Worm (Caenorhabditis elegans) whole organism, young adult: ENCODE measurements around the gene R11F4.1.
A peak's percentile ranks its signal among the peaks of the same experiment; 100 is the strongest.

ENCODE experiments used
- B0019.2 ChIP-seq: fragments of 200-800 bp; sonication (Bioruptor generic); conservative IDR thresholded peaks from 2 replicates; pipeline ENCODE4 v1.3.6; 2022; ENCODE audit warnings: missing genetic modification reagents, missing genetic modification characterization, missing compliant biosample characterization
- F10E7.11 ChIP-seq: sonication (generic microtip); optimal IDR thresholded peaks from 2 replicates; lab custom pipeline; 2017; ENCODE audit warnings: mild to moderate bottlenecking, missing genetic modification characterization, moderate library complexity, missing compliant biosample characterization
- F23B12.7 ChIP-seq: sonication (generic microtip); optimal IDR thresholded peaks from 2 replicates; lab custom pipeline; 2017; ENCODE audit warnings: missing genetic modification characterization, mild to moderate bottlenecking, missing compliant biosample characterization, antibody characterized with exemption, moderate library complexity; ENCODE audit not compliant: insufficient read depth
- F33H1.4 ChIP-seq: fragments of 200-800 bp; sonication (Bioruptor generic); IDR thresholded peaks from 2 replicates; pipeline ENCODE4 v1.3.6; 2022; ENCODE audit warnings: missing genetic modification reagents, missing genetic modification characterization, missing compliant biosample characterization
- F37B4.10 ChIP-seq: fragments of 200-800 bp; sonication (Bioruptor generic); IDR thresholded peaks from 2 replicates; pipeline ENCODE4 v1.3.6; 2022; ENCODE audit warnings: missing genetic modification characterization, missing compliant biosample characterization
- F57C9.4 ChIP-seq: sonication (generic microtip); optimal IDR thresholded peaks from 2 replicates; lab custom pipeline; 2017; ENCODE audit warnings: mild to moderate bottlenecking, missing genetic modification characterization, missing compliant biosample characterization
- Y53F4B.3 ChIP-seq: fragments of 200-800 bp; sonication (Bioruptor generic); IDR thresholded peaks from 2 replicates; pipeline ENCODE4 v1.3.6; 2022; ENCODE audit warnings: missing genetic modification reagents, missing genetic modification characterization, missing compliant biosample characterization
- Y56A3A.18 ChIP-seq: fragments of 200-800 bp; sonication (Bioruptor generic); IDR thresholded peaks from 2 replicates; pipeline ENCODE4 v1.3.6; 2022; ENCODE audit warnings: missing genetic modification reagents, missing genetic modification characterization, missing compliant biosample characterization
- Y95B8A.8 ChIP-seq: fragments of 200-800 bp; sonication (Bioruptor generic); IDR thresholded peaks from 2 replicates; pipeline ENCODE4 v1.3.6; 2022; ENCODE audit warnings: missing genetic modification reagents, missing genetic modification characterization, missing compliant biosample characterization
- ZK185.1 ChIP-seq: sonication (generic microtip); optimal IDR thresholded peaks from 2 replicates; lab custom pipeline; 2016; ENCODE audit warnings: mild to moderate bottlenecking, missing genetic modification characterization, missing compliant biosample characterization; ENCODE audit not compliant: poor library complexity, severe bottlenecking
- ama-1 ChIP-seq, 3 experiments: fragments of 150-350 bp in 1 of 3; sonication (generic microtip) in 2 of 3; optimal IDR thresholded peaks; 2 replicates each; lab custom pipeline; 2014 to 2018; ENCODE audit warnings: missing biosample characterization in 2 of 3, missing genetic modification characterization in 2 of 3, missing genetic modification reagents in 2 of 3
- aptf-2 ChIP-seq: fragments of 200-800 bp; sonication (Bioruptor generic); conservative IDR thresholded peaks from 2 replicates; pipeline ENCODE4 v1.3.6; 2022; ENCODE audit warnings: missing genetic modification reagents, missing genetic modification characterization, missing compliant biosample characterization
- aptf-3 ChIP-seq: fragments of 200-800 bp; sonication (Bioruptor generic); IDR thresholded peaks from 2 replicates; pipeline ENCODE4 v1.3.6; 2022; ENCODE audit warnings: missing genetic modification characterization, missing compliant biosample characterization
- athp-1 ChIP-seq: sonication (generic microtip); optimal IDR thresholded peaks from 2 replicates; lab custom pipeline; 2017; ENCODE audit warnings: mild to moderate bottlenecking, missing genetic modification characterization, missing compliant biosample characterization
- attf-6 ChIP-seq: fragments of 200-800 bp; sonication (Bioruptor generic); IDR thresholded peaks from 2 replicates; pipeline ENCODE4 v1.3.6; 2022; ENCODE audit warnings: missing genetic modification reagents, missing genetic modification characterization, missing compliant biosample characterization
- bed-2 ChIP-seq: fragments of 200-800 bp; sonication (Bioruptor generic); IDR thresholded peaks from 2 replicates; pipeline ENCODE4 v1.3.6; 2022; ENCODE audit warnings: missing genetic modification reagents, missing genetic modification characterization, missing compliant biosample characterization
- cebp-1 ChIP-seq, 2 experiments: fragments of 200-800 bp in 1 of 2; sonication (Bioruptor generic) in 1 of 2; sonication (generic microtip) in 1 of 2; IDR thresholded peaks in 1 of 2; optimal IDR thresholded peaks in 1 of 2; 2 replicates each; pipeline versions ENCODE4 v1.3.6 to Lab custom; 2017 to 2022; ENCODE audit warnings: missing compliant biosample characterization in 2 of 2, missing genetic modification characterization in 2 of 2, mild to moderate bottlenecking in 1 of 2, missing genetic modification reagents in 1 of 2, moderate library complexity in 1 of 2
- ceh-100 ChIP-seq: fragments of 200-800 bp; sonication (Bioruptor generic); IDR thresholded peaks from 2 replicates; pipeline ENCODE4 v1.3.6; 2022; ENCODE audit warnings: missing genetic modification reagents, missing genetic modification characterization, missing compliant biosample characterization
- ceh-27 ChIP-seq: fragments of 200-800 bp; sonication (Bioruptor generic); optimal IDR thresholded peaks from 2 replicates; lab custom pipeline; 2018; ENCODE audit warnings: mild to moderate bottlenecking, missing genetic modification characterization, moderate library complexity, missing compliant biosample characterization
- ceh-79 ChIP-seq: sonication (generic microtip); optimal IDR thresholded peaks from 2 replicates; lab custom pipeline; 2017; ENCODE audit warnings: mild to moderate bottlenecking, missing genetic modification characterization, missing compliant biosample characterization
- ceh-91 ChIP-seq: fragments of 200-800 bp; sonication (Bioruptor generic); IDR thresholded peaks from 2 replicates; pipeline ENCODE4 v1.3.6; 2022; ENCODE audit warnings: missing genetic modification reagents, missing genetic modification characterization, missing compliant biosample characterization
- chd-7 ChIP-seq: sonication (generic microtip); optimal IDR thresholded peaks from 2 replicates; lab custom pipeline; 2016; ENCODE audit warnings: mild to moderate bottlenecking, missing genetic modification characterization, moderate library complexity, missing compliant biosample characterization
- die-1 ChIP-seq: sonication (generic microtip); optimal IDR thresholded peaks from 2 replicates; lab custom pipeline; 2016; ENCODE audit warnings: missing genotype, mild to moderate bottlenecking, missing genetic modification characterization, missing compliant biosample characterization
- efl-1 ChIP-seq: fragments of 150-350 bp; optimal IDR thresholded peaks from 2 replicates; lab custom pipeline; 2014; ENCODE audit warnings: missing biosample characterization, missing genetic modification reagents, missing genetic modification characterization
- hsf-1 ChIP-seq: fragments of 200-800 bp; sonication (Bioruptor generic); IDR thresholded peaks from 2 replicates; pipeline ENCODE4 v1.3.6; 2022; ENCODE audit warnings: missing genetic modification reagents, missing genetic modification characterization, missing compliant biosample characterization
- lin-26 ChIP-seq: fragments of 200-800 bp; sonication (Bioruptor generic); IDR thresholded peaks from 2 replicates; pipeline ENCODE4 v1.3.6; 2022; ENCODE audit warnings: missing genetic modification reagents, missing genetic modification characterization, missing compliant biosample characterization
- lin-35 ChIP-seq, 3 experiments: fragments of 150-350 bp in 2 of 3; sonication (generic microtip) in 1 of 3; optimal IDR thresholded peaks; 2 replicates each; lab custom pipeline; 2014 to 2018; ENCODE audit warnings: missing biosample characterization in 3 of 3, missing genetic modification characterization in 3 of 3, missing genetic modification reagents in 3 of 3
- lin-40 ChIP-seq: sonication (generic microtip); optimal IDR thresholded peaks from 2 replicates; lab custom pipeline; 2016; ENCODE audit warnings: missing genetic modification characterization, mild to moderate bottlenecking, missing compliant biosample characterization, missing genotype, missing genetic modification reagents
- lin-54 ChIP-seq: fragments of 200-800 bp; sonication (Bioruptor generic); optimal IDR thresholded peaks from 2 replicates; lab custom pipeline; 2018; ENCODE audit warnings: mild to moderate bottlenecking, missing genetic modification characterization, missing compliant biosample characterization
- lsl-1 ChIP-seq: fragments of 200-800 bp; sonication (Bioruptor generic); optimal IDR thresholded peaks from 2 replicates; lab custom pipeline; 2018; ENCODE audit warnings: mild to moderate bottlenecking, missing genetic modification characterization, moderate library complexity, missing compliant biosample characterization
- madf-6 ChIP-seq: fragments of 200-800 bp; sonication (Bioruptor generic); IDR thresholded peaks from 2 replicates; pipeline ENCODE4 v1.3.6; 2022; ENCODE audit warnings: missing genetic modification reagents, missing genetic modification characterization, missing compliant biosample characterization
- mes-4 ChIP-seq: sonication (generic microtip); optimal IDR thresholded peaks from 2 replicates; lab custom pipeline; 2016; ENCODE audit warnings: missing genotype, missing genetic modification characterization, missing compliant biosample characterization
- nfya-1 ChIP-seq: sonication (generic microtip); optimal IDR thresholded peaks from 2 replicates; lab custom pipeline; 2017; ENCODE audit warnings: antibody characterized with exemption, missing compliant biosample characterization, missing genetic modification characterization, borderline replicate concordance; ENCODE audit not compliant: insufficient read depth
- nhr-120 ChIP-seq: fragments of 200-800 bp; sonication (Bioruptor generic); IDR thresholded peaks from 2 replicates; pipeline ENCODE4 v1.3.6; 2022; ENCODE audit warnings: missing genetic modification characterization, missing compliant biosample characterization
- nhr-179 ChIP-seq: sonication (generic microtip); optimal IDR thresholded peaks from 2 replicates; lab custom pipeline; 2016; ENCODE audit warnings: mild to moderate bottlenecking, missing genetic modification characterization, missing compliant biosample characterization
- nhr-80 ChIP-seq: sonication (generic microtip); optimal IDR thresholded peaks from 2 replicates; lab custom pipeline; 2016; ENCODE audit warnings: missing genetic modification characterization, missing compliant biosample characterization
- repo-1 ChIP-seq: sonication (generic microtip); optimal IDR thresholded peaks from 2 replicates; lab custom pipeline; 2017; ENCODE audit warnings: mild to moderate bottlenecking, missing genetic modification characterization, missing compliant biosample characterization
- snpc-3.4 ChIP-seq: sonication (generic microtip); optimal IDR thresholded peaks from 2 replicates; lab custom pipeline; 2017; ENCODE audit warnings: missing genetic modification characterization, mild to moderate bottlenecking, missing compliant biosample characterization, antibody characterized with exemption, moderate library complexity, missing genotype, missing genetic modification reagents
- tbp1 ChIP-seq: fragments of 200-800 bp; sonication (Bioruptor generic); optimal IDR thresholded peaks from 2 replicates; lab custom pipeline; 2018; ENCODE audit warnings: mild to moderate bottlenecking, missing genetic modification characterization, missing compliant biosample characterization
- tbx-9 ChIP-seq: sonication (generic microtip); optimal IDR thresholded peaks from 2 replicates; lab custom pipeline; 2016; ENCODE audit warnings: borderline replicate concordance, missing genetic modification characterization, inconsistent platforms, missing compliant biosample characterization
- unc-62 ChIP-seq: fragments of 150-350 bp; optimal IDR thresholded peaks from 2 replicates; lab custom pipeline; 2014; ENCODE audit warnings: missing biosample characterization, missing genetic modification reagents, missing genetic modification characterization
- xnd-1 ChIP-seq: sonication (generic microtip); optimal IDR thresholded peaks from 2 replicates; lab custom pipeline; 2016; ENCODE audit warnings: missing genotype, missing genetic modification reagents, missing genetic modification characterization, missing compliant biosample characterization
- zfh-2 ChIP-seq: fragments of 200-800 bp; sonication (Bioruptor generic); conservative IDR thresholded peaks from 2 replicates; pipeline ENCODE4 v1.3.6; 2022; ENCODE audit warnings: missing genetic modification reagents, missing genetic modification characterization, missing compliant biosample characterization
- zim-3 ChIP-seq: sonication (generic microtip); optimal IDR thresholded peaks from 2 replicates; lab custom pipeline; 2017; ENCODE audit warnings: mild to moderate bottlenecking, missing genetic modification characterization, moderate library complexity, missing compliant biosample characterization

The R11F4.1 gene

DNA sequence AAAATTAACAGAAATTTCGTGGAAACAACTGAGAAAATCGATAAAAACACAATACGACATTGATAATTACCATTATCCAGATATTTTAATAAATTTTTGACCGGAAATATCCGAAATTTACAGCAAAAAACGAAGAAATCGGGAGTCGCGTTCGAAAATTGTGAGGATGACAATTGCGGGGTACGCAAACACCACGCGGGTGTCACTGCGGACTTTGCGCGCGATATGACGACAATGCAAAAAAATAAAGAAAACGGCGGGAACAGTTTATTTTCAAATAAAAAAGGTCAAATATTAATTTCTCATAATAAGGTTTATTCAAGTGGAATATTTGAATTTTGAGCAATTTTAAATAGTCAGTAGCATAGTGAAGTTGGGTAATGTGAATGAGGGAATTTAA lies 47.4 kb upstream of the R11F4.1 start, which contains the start of gene rpn-11 (continued):
- TF ChIP-seq efl-1 (GFP tag; lab: Kevin White, UChicago) (peak; percentile 91), nhr-179 (tag; lab: Kevin White, UChicago) (no peak), zfh-2 (GFP tag; lab: Robert Waterston, UW) (no peak), F23B12.7 (tag; lab: Kevin White, UChicago) (peak; percentile 49), ceh-100 (GFP tag; lab: Robert Waterston, UW) (peak; percentile 41; the same call in 1 of the 2 replicates), F10E7.11 (tag; lab: Kevin White, UChicago) (no peak), zim-3 (tag; lab: Kevin White, UChicago) (no peak), ceh-91 (GFP tag; lab: Robert Waterston, UW) (peak; percentile 86), aptf-2 (GFP tag; lab: Robert Waterston, UW) (0 out of 2 replicates have a peak, but pooled peaks have one; percentile 38), athp-1 (tag; lab: Kevin White, UChicago) (peak; percentile 50), B0019.2 (GFP tag; lab: Robert Waterston, UW) (peak; percentile 65), unc-62 (no peak), F37B4.10 (GFP tag; lab: Robert Waterston, UW) (no peak), tbx-9 (no peak), xnd-1 (tag; lab: Kevin White, UChicago) (peak; percentile 56), chd-7 (tag; lab: Kevin White, UChicago) (no peak), hsf-1 (GFP tag; lab: Robert Waterston, UW) (peak; percentile 13; the same call in 1 of the 2 replicates), ceh-79 (no peak), nfya-1 (tag; lab: Kevin White, UChicago) (no peak), ama-1 (optimal IDR thresholded peaks at IDR 0.05; lab: Kevin White, UChicago) (no peak), ama-1 (GFP tag; optimal IDR thresholded peaks at IDR 0.05; lab: Kevin White, UChicago) (no peak), lin-40 (peak; percentile 88), ZK185.1 (no peak), mes-4 (tag; lab: Kevin White, UChicago) (no peak), snpc-3.4 (tag; lab: Kevin White, UChicago) (peak; percentile 10), Y53F4B.3 (no peak), lsl-1 (GFP tag; lab: Kevin White, UChicago) (peak; percentile 77), lin-35 (GFP tag; optimal IDR thresholded peaks at IDR 0.05; lab: Kevin White, UChicago) (peak; percentile 62 to 95 (median 69)), F33H1.4 (GFP tag; lab: Robert Waterston, UW) (peak; percentile 76), die-1 (tag; lab: Kevin White, UChicago) (no peak), tbp1 (GFP tag; lab: Kevin White, UChicago) (peak; percentile 66), nhr-120 (GFP tag; lab: Robert Waterston, UW) (no peak), lin-54 (GFP tag; lab: Kevin White, UChicago) (peak; percentile 98)

DNA sequence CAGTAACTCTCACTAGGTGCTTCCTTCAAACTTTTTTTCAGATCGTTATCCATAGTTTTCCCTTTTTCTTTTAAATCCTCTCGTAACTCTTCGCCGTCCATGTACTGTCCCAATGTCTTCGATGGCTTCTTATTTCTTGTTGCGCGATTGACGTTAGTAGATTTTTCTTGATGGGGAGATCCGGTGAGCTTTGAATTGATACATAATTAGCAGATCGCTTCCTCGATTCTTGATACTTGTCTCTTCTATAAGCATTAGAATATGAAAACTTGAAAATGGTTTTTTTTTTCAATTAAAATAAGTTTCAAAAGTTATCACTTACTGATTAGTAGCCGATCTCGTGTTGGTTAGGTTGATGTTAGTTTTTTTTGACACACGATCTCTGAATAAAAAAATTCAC lies 46.3 kb upstream of the R11F4.1 start, which contains the start of gene K07D4.2:
Gene K07D4.2, minus strand, starts transcription at position 101 of the 400 bp plus-strand sequence.
- no peak for TF ChIP-seq zim-3 (tag; lab: Kevin White, UChicago)
- TF ChIP-seq Y95B8A.8 (GFP tag; lab: Robert Waterston, UW): no peak
- no peak for TF ChIP-seq attf-6 (GFP tag; lab: Robert Waterston, UW)
- TF ChIP-seq F57C9.4 (tag; lab: Kevin White, UChicago): no peak

DNA sequence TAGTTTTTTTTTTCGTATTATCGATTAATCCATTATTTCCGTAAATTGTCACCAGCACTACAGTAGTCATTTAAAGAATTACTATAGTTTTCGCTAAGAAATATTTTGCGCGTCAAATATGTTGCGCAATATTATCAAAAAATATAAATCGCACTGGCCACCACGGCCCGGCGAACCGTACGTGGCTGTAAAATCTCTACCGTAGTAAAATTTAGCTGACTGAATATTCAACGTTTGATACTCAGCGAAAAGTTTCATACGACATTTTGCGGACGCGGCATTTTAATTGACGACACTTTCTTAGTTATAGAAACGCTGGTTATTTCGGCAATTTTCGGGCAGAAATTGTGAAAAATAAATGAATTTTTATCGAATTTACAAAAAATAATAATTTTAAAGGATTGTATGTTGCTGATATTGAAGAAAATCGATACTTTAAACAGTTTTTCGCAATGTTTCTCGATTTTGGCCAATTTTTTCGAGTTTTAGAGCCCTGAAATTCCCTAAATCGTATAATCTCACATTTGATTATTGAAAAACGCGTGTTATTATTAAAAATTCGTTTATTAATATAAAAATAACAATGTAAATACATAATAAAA lies 43.8 kb upstream of the R11F4.1 start:
- TF ChIP-seq lin-26 (GFP tag; lab: Robert Waterston, UW) (peak; percentile 89), madf-6 (GFP tag; lab: Robert Waterston, UW) (peak; percentile 98), lin-40 (peak; percentile 77), cebp-1 (GFP tag; IDR thresholded peaks at IDR 0.05; lab: Robert Waterston, UW) (peak; percentile 94), cebp-1 (tag; optimal IDR thresholded peaks at IDR 0.05; lab: Kevin White, UChicago) (peak; percentile 72), aptf-3 (GFP tag; lab: Robert Waterston, UW) (0 out of 2 replicates have a peak, but pooled peaks have one; percentile 59), Y53F4B.3 (peak; percentile 73), athp-1 (tag; lab: Kevin White, UChicago) (peak; percentile 35), bed-2 (GFP tag; lab: Robert Waterston, UW) (peak; percentile 98), Y56A3A.18 (GFP tag; lab: Robert Waterston, UW) (peak; percentile 98), ceh-27 (GFP tag; lab: Kevin White, UChicago) (peak; percentile 40), B0019.2 (GFP tag; lab: Robert Waterston, UW) (peak; percentile 94), nhr-80 (tag; lab: Kevin White, UChicago) (peak; percentile 38), lin-54 (GFP tag; lab: Kevin White, UChicago) (peak; percentile 78), repo-1 (tag; lab: Kevin White, UChicago) (peak; percentile 37)
